Worm (Caenorhabditis elegans): ENCODE data around the gene arcp-1.
A peak's percentile ranks its signal among the peaks of the same experiment; 100 is the strongest.

The arcp-1 gene

DNA sequence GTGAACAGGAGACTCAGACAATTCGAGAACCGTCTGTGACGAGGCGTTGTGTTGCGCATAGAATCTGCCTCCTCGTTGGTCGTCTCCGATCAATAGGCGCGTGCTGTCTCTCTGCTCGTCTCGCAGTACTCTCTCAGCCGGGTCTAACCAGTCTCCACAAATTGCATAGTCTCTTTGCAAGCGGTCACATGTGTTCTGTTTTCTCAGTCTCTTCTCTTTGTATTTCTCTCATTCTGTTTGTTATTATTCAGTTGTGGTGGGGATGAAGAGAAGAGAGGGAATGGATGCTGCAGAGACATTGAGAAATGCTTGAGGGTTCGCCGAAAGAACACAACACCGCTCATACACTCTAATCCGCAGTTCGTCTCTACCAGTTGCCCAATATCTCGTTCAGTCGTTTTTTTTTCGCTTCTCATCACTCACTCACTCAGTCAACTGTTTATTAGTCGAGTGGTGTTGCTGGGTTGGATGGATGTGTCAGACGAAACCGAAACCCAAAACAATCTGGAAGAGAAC is 42.2 kb upstream of the arcp-1 start (continued):
- TF ChIP-seq hlh-1 (tag; optimal IDR thresholded peaks at IDR 0.05) (peak; percentile 93), ceh-39 (tag; optimal IDR thresholded peaks at IDR 0.05) (peak; percentile 57), ztf-11 (tag; optimal IDR thresholded peaks at IDR 0.05) (peak; percentile 65), unc-39 (tag; optimal IDR thresholded peaks at IDR 0.05) (no peak), pha-4 (tag; optimal IDR thresholded peaks at IDR 0.05) (peak; percentile 93), mep-1 (tag; optimal IDR thresholded peaks at IDR 0.05) (peak; percentile 66), nhr-237 (tag; optimal IDR thresholded peaks at IDR 0.05) (peak; percentile 95), unc-120 (tag; optimal IDR thresholded peaks at IDR 0.05; ENCODE audit: poor library complexity, severe bottlenecking) (peak; percentile 72), elt-3 (tag; optimal IDR thresholded peaks at IDR 0.05) (peak; percentile 50), ham-2 (GFP tag; optimal IDR thresholded peaks at IDR 0.05) (peak; percentile 86), ces-1 (GFP tag; optimal IDR thresholded peaks at IDR 0.05) (peak; percentile 97)

DNA sequence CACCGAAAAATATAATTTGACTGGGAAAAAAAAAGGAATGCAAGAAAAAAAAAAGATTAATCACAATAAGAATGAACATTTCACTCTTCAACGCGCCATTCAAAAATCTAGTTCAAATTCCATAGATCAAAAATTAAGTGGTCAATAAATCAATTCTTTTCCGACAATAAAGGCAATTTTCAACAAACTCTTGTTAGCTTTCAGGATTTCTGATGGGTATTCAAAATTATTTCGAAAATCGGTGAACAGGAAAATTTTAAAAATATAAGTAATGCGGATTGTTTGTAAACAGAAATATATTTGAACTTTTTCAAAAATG is 41.7 kb upstream of the arcp-1 start:
- no peak for TF ChIP-seq ceh-43 (GFP tag; optimal IDR thresholded peaks at IDR 0.05)
- no peak for TF ChIP-seq ceh-83 (GFP tag; optimal IDR thresholded peaks at IDR 0.05)
- no peak for TF ChIP-seq flh-1 (GFP tag; optimal IDR thresholded peaks at IDR 0.05)
- no peak for TF ChIP-seq nhr-237 (tag; optimal IDR thresholded peaks at IDR 0.05)
- TF ChIP-seq drap-1 (GFP tag; optimal IDR thresholded peaks at IDR 0.05) = no peak
- TF ChIP-seq lin-32 (GFP tag; optimal IDR thresholded peaks at IDR 0.05) = no peak
- no peak for TF ChIP-seq M03D4.4 (tag; optimal IDR thresholded peaks at IDR 0.05)
- TF ChIP-seq unc-39 (tag; optimal IDR thresholded peaks at IDR 0.05) = no peak
- TF ChIP-seq mab-5 (tag; optimal IDR thresholded peaks at IDR 0.05) = no peak
- TF ChIP-seq sem-2 (GFP tag; optimal IDR thresholded peaks at IDR 0.05) = no peak
- TF ChIP-seq ztf-11 (tag; optimal IDR thresholded peaks at IDR 0.05) = no peak
- no peak for TF ChIP-seq elt-1 (tag; optimal IDR thresholded peaks at IDR 0.05; ENCODE audit: borderline replicate concordance, insufficient read depth)
- no peak for TF ChIP-seq unc-62 (GFP tag; optimal IDR thresholded peaks at IDR 0.05)

DNA sequence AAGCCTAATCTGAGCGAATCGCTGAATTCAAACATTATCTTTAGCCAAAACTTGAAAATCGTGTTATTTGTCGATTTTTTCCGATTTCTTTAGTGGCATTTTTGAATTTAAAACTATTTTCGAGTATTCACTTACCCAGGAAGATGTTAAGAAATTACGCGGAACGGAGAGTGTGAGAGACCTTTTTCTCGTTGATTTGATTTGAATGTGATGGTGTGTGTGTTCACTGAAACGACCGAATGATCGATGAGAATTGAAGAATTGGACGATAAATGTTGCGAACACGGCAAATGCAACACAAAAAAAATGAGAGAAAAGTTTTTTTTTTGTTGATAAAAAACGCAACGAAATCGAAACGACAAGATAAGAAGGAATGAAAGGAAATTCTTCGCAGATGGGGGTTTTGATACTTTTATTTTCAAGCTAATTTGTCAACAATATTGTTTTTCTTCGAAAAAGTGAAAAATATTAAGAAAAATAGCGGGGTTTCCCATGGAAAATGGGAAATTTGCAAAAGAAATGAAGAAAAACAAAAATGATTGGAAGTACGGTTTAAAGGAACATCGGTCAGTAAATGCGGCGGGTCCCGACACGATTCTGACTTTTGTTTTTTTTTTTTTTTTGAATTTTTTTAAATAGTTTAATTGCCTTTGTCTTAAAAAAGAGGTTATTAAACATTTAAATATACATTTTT is 41.2 kb upstream of the arcp-1 start, which contains the start of gene mtm-3:
Gene mtm-3 (minus strand): TSS at position 228 of the 694 bp plus-strand sequence.
- no peak for TF ChIP-seq elt-3 (tag; optimal IDR thresholded peaks at IDR 0.05)
- no peak for TF ChIP-seq nhr-12 (tag; optimal IDR thresholded peaks at IDR 0.05)
- no peak for TF ChIP-seq nhr-2 (tag; optimal IDR thresholded peaks at IDR 0.05)
- no peak for TF ChIP-seq ceh-83 (GFP tag; optimal IDR thresholded peaks at IDR 0.05)
- no peak for TF ChIP-seq hlh-1 (tag; optimal IDR thresholded peaks at IDR 0.05)
- no peak for TF ChIP-seq zip-8 (tag; optimal IDR thresholded peaks at IDR 0.05)
- no peak for TF ChIP-seq nhr-237 (tag; optimal IDR thresholded peaks at IDR 0.05)
- TF ChIP-seq lsy-2 (tag; optimal IDR thresholded peaks at IDR 0.05) = no peak
- TF ChIP-seq nhr-76 (tag; optimal IDR thresholded peaks at IDR 0.05) = no peak
- no peak for TF ChIP-seq unc-39 (tag; optimal IDR thresholded peaks at IDR 0.05)
- no peak for TF ChIP-seq tbx-8 (GFP tag; optimal IDR thresholded peaks at IDR 0.05)
- TF ChIP-seq ham-2 (GFP tag; optimal IDR thresholded peaks at IDR 0.05) = no peak
- no peak for TF ChIP-seq blmp-1 (tag; optimal IDR thresholded peaks at IDR 0.05)
- no peak for TF ChIP-seq bed-3 (GFP tag; optimal IDR thresholded peaks at IDR 0.05)
- no peak for TF ChIP-seq cnd-1 (tag; optimal IDR thresholded peaks at IDR 0.05)
- no peak for TF ChIP-seq ztf-11 (tag; optimal IDR thresholded peaks at IDR 0.05)
- TF ChIP-seq elt-1 (tag; optimal IDR thresholded peaks at IDR 0.05; ENCODE audit: borderline replicate concordance, insufficient read depth) = no peak

- TF ChIP-seq unc-120 (tag; optimal IDR thresholded peaks at IDR 0.05; ENCODE audit: poor library complexity, severe bottlenecking) (peak; percentile 2), lsy-2 (tag; optimal IDR thresholded peaks at IDR 0.05) (no peak)
Measured at ce11 chrIII:3799213-3799612, 40.0 kb upstream of the arcp-1 start.

ce11 chrIII:3798416-3798815 is 39.2 kb upstream of the arcp-1 start:
- TF ChIP-seq unc-120 (tag; optimal IDR thresholded peaks at IDR 0.05; ENCODE audit: poor library complexity, severe bottlenecking) (no peak), ces-1 (GFP tag; optimal IDR thresholded peaks at IDR 0.05) (no peak), hlh-1 (tag; optimal IDR thresholded peaks at IDR 0.05) (no peak), ceh-83 (GFP tag; optimal IDR thresholded peaks at IDR 0.05) (no peak), elt-3 (tag; optimal IDR thresholded peaks at IDR 0.05) (no peak), mab-5 (tag; optimal IDR thresholded peaks at IDR 0.05) (no peak), mls-2 (tag; optimal IDR thresholded peaks at IDR 0.05) (no peak), drap-1 (GFP tag; optimal IDR thresholded peaks at IDR 0.05) (no peak), sem-2 (GFP tag; optimal IDR thresholded peaks at IDR 0.05) (no peak), nhr-76 (tag; optimal IDR thresholded peaks at IDR 0.05) (no peak), lsy-2 (tag; optimal IDR thresholded peaks at IDR 0.05) (no peak), cnd-1 (tag; optimal IDR thresholded peaks at IDR 0.05) (no peak), ztf-11 (tag; optimal IDR thresholded peaks at IDR 0.05) (no peak), nhr-237 (tag; optimal IDR thresholded peaks at IDR 0.05) (no peak), nhr-28 (tag; optimal IDR thresholded peaks at IDR 0.05) (no peak), ceh-39 (tag; optimal IDR thresholded peaks at IDR 0.05) (no peak), unc-62 (GFP tag; optimal IDR thresholded peaks at IDR 0.05) (no peak), ceh-43 (GFP tag; optimal IDR thresholded peaks at IDR 0.05) (no peak), tbx-8 (GFP tag; optimal IDR thresholded peaks at IDR 0.05) (no peak)

Measured in whole organism, mixed stage, embryonic.